Worm (Caenorhabditis elegans) whole organism, late embryonic: ENCODE data around the gene F55C9.15.

Experiments
- C08G9.2 ChIP-seq: sonication (generic microtip); optimal IDR thresholded peaks from 2 replicates; lab custom pipeline; 2016; ENCODE audit warnings: mild to moderate bottlenecking, missing genetic modification characterization, moderate library complexity, missing compliant biosample characterization
- C38D4.7 ChIP-seq: fragments of 200-800 bp; sonication (Bioruptor generic); optimal IDR thresholded peaks from 2 replicates; lab custom pipeline; 2018; ENCODE audit warnings: mild to moderate bottlenecking, missing genetic modification characterization, moderate library complexity, missing compliant biosample characterization
- F13H6.1 ChIP-seq: sonication (generic microtip); optimal IDR thresholded peaks from 2 replicates; lab custom pipeline; 2016; ENCODE audit warnings: missing genetic modification characterization, missing compliant biosample characterization
- ceh-14 ChIP-seq: sonication (generic microtip); optimal IDR thresholded peaks from 2 replicates; lab custom pipeline; 2016; ENCODE audit warnings: missing genotype, missing genetic modification characterization, missing compliant biosample characterization
- ceh-18 ChIP-seq: sonication (generic microtip); optimal IDR thresholded peaks from 2 replicates; lab custom pipeline; 2016; ENCODE audit warnings: missing genetic modification characterization, missing compliant biosample characterization
- ceh-19 ChIP-seq: fragments of 200-800 bp; sonication (Bioruptor generic); optimal IDR thresholded peaks from 2 replicates; lab custom pipeline; 2018; ENCODE audit warnings: mild to moderate bottlenecking, missing genetic modification characterization, missing compliant biosample characterization
- ceh-2 ChIP-seq: sonication (generic microtip); optimal IDR thresholded peaks from 2 replicates; lab custom pipeline; 2016; ENCODE audit warnings: missing genotype, missing genetic modification characterization, missing compliant biosample characterization
- ceh-22 ChIP-seq: sonication (generic microtip); optimal IDR thresholded peaks from 2 replicates; lab custom pipeline; 2017; ENCODE audit warnings: missing biosample characterization, missing genetic modification characterization
- ceh-24 ChIP-seq: sonication (generic microtip); optimal IDR thresholded peaks from 2 replicates; lab custom pipeline; 2016; ENCODE audit warnings: mild to moderate bottlenecking, missing genetic modification characterization, missing compliant biosample characterization
- ceh-31 ChIP-seq: sonication (generic microtip); optimal IDR thresholded peaks from 2 replicates; lab custom pipeline; 2016; ENCODE audit warnings: missing genetic modification characterization, missing compliant biosample characterization
- ceh-48 ChIP-seq: sonication (generic microtip); optimal IDR thresholded peaks from 2 replicates; lab custom pipeline; 2016; ENCODE audit warnings: missing genetic modification characterization, inconsistent platforms, missing compliant biosample characterization
- che-1 ChIP-seq: sonication (generic microtip); optimal IDR thresholded peaks from 2 replicates; lab custom pipeline; 2016; ENCODE audit warnings: mild to moderate bottlenecking, missing genetic modification characterization, missing compliant biosample characterization
- fkh-6 ChIP-seq: sonication (generic microtip); optimal IDR thresholded peaks from 2 replicates; lab custom pipeline; 2016; ENCODE audit warnings: missing genetic modification characterization, missing compliant biosample characterization
- hlh-30 ChIP-seq: sonication (generic microtip); optimal IDR thresholded peaks from 2 replicates; lab custom pipeline; 2017; ENCODE audit warnings: antibody characterized with exemption, missing genetic modification characterization, missing compliant biosample characterization; ENCODE audit not compliant: insufficient read depth
- lim-6 ChIP-seq: sonication (generic microtip); optimal IDR thresholded peaks from 2 replicates; lab custom pipeline; 2016; ENCODE audit warnings: missing genetic modification characterization, missing compliant biosample characterization
- nhr-232 ChIP-seq: sonication (generic microtip); optimal IDR thresholded peaks from 2 replicates; lab custom pipeline; 2016; ENCODE audit warnings: missing genetic modification characterization, missing compliant biosample characterization
- npax-4 ChIP-seq: sonication (generic microtip); optimal IDR thresholded peaks from 2 replicates; lab custom pipeline; 2016; ENCODE audit warnings: missing genetic modification characterization, missing compliant biosample characterization
- odd-2 ChIP-seq: sonication (generic microtip); optimal IDR thresholded peaks from 2 replicates; lab custom pipeline; 2017; ENCODE audit warnings: antibody characterized with exemption, mild to moderate bottlenecking, missing genetic modification characterization, missing compliant biosample characterization
- pag-3 ChIP-seq: sonication (generic microtip); optimal IDR thresholded peaks from 2 replicates; lab custom pipeline; 2016; ENCODE audit warnings: missing compliant biosample characterization, missing genetic modification characterization, borderline replicate concordance
- pha-2 ChIP-seq: sonication (generic microtip); optimal IDR thresholded peaks from 2 replicates; lab custom pipeline; 2017; ENCODE audit warnings: mild to moderate bottlenecking, missing genetic modification characterization, missing compliant biosample characterization
- pha-4 ChIP-seq: fragments of 150-350 bp; optimal IDR thresholded peaks from 2 replicates; lab custom pipeline; 2018; ENCODE audit warnings: missing biosample characterization, missing genetic modification reagents, missing genetic modification characterization
- pqm-1 ChIP-seq: sonication (generic microtip); optimal IDR thresholded peaks from 2 replicates; lab custom pipeline; 2016; ENCODE audit warnings: missing genetic modification characterization, missing compliant biosample characterization
- pros-1 ChIP-seq: fragments of 150-350 bp; optimal IDR thresholded peaks from 2 replicates; lab custom pipeline; 2014; ENCODE audit warnings: missing biosample characterization, missing genetic modification reagents, missing genetic modification characterization
- sox-2 ChIP-seq: fragments of 200-800 bp; sonication (Bioruptor generic); IDR thresholded peaks from 2 replicates; pipeline ENCODE4 v1.3.6; 2022; ENCODE audit warnings: missing genetic modification reagents, missing genetic modification characterization, missing compliant biosample characterization
- sox-4 ChIP-seq: sonication (generic microtip); optimal IDR thresholded peaks from 2 replicates; lab custom pipeline; 2017; ENCODE audit warnings: mild to moderate bottlenecking, missing genetic modification characterization, inconsistent platforms, missing compliant biosample characterization
- syd-9 ChIP-seq: sonication (generic microtip); optimal IDR thresholded peaks from 2 replicates; lab custom pipeline; 2016; ENCODE audit warnings: mild to moderate bottlenecking, missing genetic modification characterization, moderate library complexity, missing compliant biosample characterization
- tbx-2 ChIP-seq: sonication (generic microtip); optimal IDR thresholded peaks from 2 replicates; lab custom pipeline; 2016; ENCODE audit warnings: missing genetic modification characterization, missing compliant biosample characterization
- tbx-7 ChIP-seq: sonication (generic microtip); optimal IDR thresholded peaks from 2 replicates; lab custom pipeline; 2016; ENCODE audit warnings: missing genotype, missing genetic modification characterization, missing compliant biosample characterization
- ttx-3 ChIP-seq: sonication (generic microtip); optimal IDR thresholded peaks from 2 replicates; lab custom pipeline; 2016; ENCODE audit warnings: missing genetic modification reagents, missing genetic modification characterization, missing compliant biosample characterization
- unc-3 ChIP-seq, 2 experiments: fragments of 200-800 bp in 1 of 2; sonication (Bioruptor generic) in 1 of 2; sonication (generic microtip) in 1 of 2; conservative IDR thresholded peaks in 1 of 2; optimal IDR thresholded peaks in 1 of 2; 2 replicates each; pipeline versions ENCODE4 v1.3.6 to Lab custom; 2016 to 2022; ENCODE audit warnings: missing compliant biosample characterization in 2 of 2, missing genetic modification characterization in 2 of 2, missing genetic modification reagents in 1 of 2
- unc-55 ChIP-seq: sonication (generic microtip); optimal IDR thresholded peaks from 2 replicates; lab custom pipeline; 2017; ENCODE audit warnings: missing biosample characterization, missing genetic modification reagents, missing genetic modification characterization
- zip-5 ChIP-seq: sonication (generic microtip); optimal IDR thresholded peaks from 2 replicates; lab custom pipeline; 2016; ENCODE audit warnings: missing genetic modification characterization, missing compliant biosample characterization
- ztf-16 ChIP-seq: sonication (generic microtip); optimal IDR thresholded peaks from 2 replicates; lab custom pipeline; 2017; ENCODE audit warnings: missing genetic modification characterization, missing compliant biosample characterization

Gene F55C9.15

ce11 chrV:19299262-19299661 is 7.5 kb downstream of the F55C9.15 start, which contains the start of gene F55C9.14:
F55C9.14 (plus strand) TSS chrV:19299562.
- no peak for TF ChIP-seq fkh-6
- TF ChIP-seq odd-2 = no peak
- no peak for TF ChIP-seq tbx-2 (tag; lab: Kevin White, UChicago)
- no peak for TF ChIP-seq ceh-48 (tag; lab: Kevin White, UChicago)
- no peak for TF ChIP-seq npax-4
- TF ChIP-seq che-1 = no peak
- TF ChIP-seq zip-5 (tag; lab: Kevin White, UChicago) = no peak
- no peak for TF ChIP-seq unc-55 (GFP tag; lab: Kevin White, UChicago)
- no peak for TF ChIP-seq lim-6 (tag; lab: Kevin White, UChicago)
- TF ChIP-seq ceh-24 (tag; lab: Kevin White, UChicago) = no peak
- TF ChIP-seq, all 69 proteins: peak for 0

DNA sequence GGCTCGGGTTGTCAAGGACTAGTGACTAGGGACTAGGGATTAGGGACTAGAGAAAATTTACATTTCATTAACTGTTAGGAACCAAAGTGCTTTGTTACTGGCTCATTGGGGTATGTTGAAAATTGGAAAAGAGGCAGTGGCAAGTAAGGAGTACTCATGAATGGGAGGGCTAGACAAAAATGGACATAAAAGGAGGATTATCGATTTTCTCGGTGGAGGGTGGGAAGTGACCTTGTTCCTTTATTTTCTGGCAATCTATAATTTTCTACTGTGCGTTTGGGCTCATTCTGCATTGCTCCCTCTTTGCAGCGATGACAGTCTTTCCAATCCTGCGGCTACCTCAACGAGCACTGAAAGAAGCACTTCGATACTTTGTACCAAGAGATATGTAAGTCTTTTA is 9.3 kb downstream of the F55C9.15 start, which contains the start of gene fbxb-60:
Gene fbxb-60 (plus strand): TSS at position 301 of the 400 bp plus-strand sequence.
- TF ChIP-seq tbx-7 (tag; lab: Kevin White, UChicago) = no peak
- no peak for TF ChIP-seq ceh-48 (tag; lab: Kevin White, UChicago)
- TF ChIP-seq hlh-30 (tag; lab: Kevin White, UChicago) = no peak
- no peak for TF ChIP-seq sox-4 (tag; lab: Kevin White, UChicago)
- TF ChIP-seq F13H6.1 (tag; lab: Kevin White, UChicago) = no peak
- TF ChIP-seq syd-9 (tag; lab: Kevin White, UChicago) = no peak
- no peak for TF ChIP-seq pag-3
- no peak for TF ChIP-seq nhr-232
- TF ChIP-seq ceh-14 (tag; lab: Kevin White, UChicago) = no peak
- no peak for TF ChIP-seq fkh-6
- no peak for TF ChIP-seq ceh-19 (GFP tag; lab: Kevin White, UChicago)
- TF ChIP-seq ttx-3 (tag; lab: Kevin White, UChicago) = no peak
- TF ChIP-seq pha-2 (tag; lab: Kevin White, UChicago) = no peak
- no peak for TF ChIP-seq pha-4 (tag; lab: Kevin White, UChicago)

DNA sequence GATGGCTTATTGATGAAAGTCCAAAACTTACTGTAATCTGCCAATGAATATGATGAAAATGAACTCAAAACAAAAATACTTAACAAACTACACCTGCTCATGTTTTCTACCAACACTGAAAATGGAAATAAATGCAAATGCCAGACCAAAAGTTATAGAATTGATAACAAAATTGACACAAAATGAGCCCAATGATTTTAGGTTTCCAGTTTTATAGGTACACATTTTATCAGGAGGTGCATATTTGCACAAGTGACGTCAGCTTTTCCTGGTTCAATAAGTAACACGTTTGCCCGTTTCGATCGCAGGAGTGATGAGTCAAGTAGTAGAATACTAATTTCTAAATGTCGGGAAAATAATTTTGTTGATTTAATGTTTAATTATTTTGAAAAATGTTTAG is 10.1 kb downstream of the F55C9.15 start, which contains the start of gene F55C9.6:
Gene F55C9.6 (minus strand): TSS at position 101 of the 400 bp plus-strand sequence.
- no peak for TF ChIP-seq nhr-232
- TF ChIP-seq ceh-22 (tag; lab: Kevin White, UChicago) = no peak
- TF ChIP-seq ceh-31 = no peak
- no peak for TF ChIP-seq fkh-6
- TF ChIP-seq unc-3 (GFP tag; conservative IDR thresholded peaks at IDR 0.05; lab: Robert Waterston, UW) = no peak
- TF ChIP-seq unc-3 (tag; optimal IDR thresholded peaks at IDR 0.05; lab: Kevin White, UChicago) = no peak
- TF ChIP-seq ceh-18 = no peak
- TF ChIP-seq C08G9.2 (tag; lab: Kevin White, UChicago) = no peak
- TF ChIP-seq ceh-2 = no peak
- TF ChIP-seq ceh-24 (tag; lab: Kevin White, UChicago) = no peak
- no peak for TF ChIP-seq pros-1 (tag; lab: Kevin White, UChicago)
- TF ChIP-seq zip-5 (tag; lab: Kevin White, UChicago) = no peak
- no peak for TF ChIP-seq pqm-1 (tag; lab: Kevin White, UChicago)
- no peak for TF ChIP-seq odd-2
- no peak for TF ChIP-seq ceh-19 (GFP tag; lab: Kevin White, UChicago)

DNA sequence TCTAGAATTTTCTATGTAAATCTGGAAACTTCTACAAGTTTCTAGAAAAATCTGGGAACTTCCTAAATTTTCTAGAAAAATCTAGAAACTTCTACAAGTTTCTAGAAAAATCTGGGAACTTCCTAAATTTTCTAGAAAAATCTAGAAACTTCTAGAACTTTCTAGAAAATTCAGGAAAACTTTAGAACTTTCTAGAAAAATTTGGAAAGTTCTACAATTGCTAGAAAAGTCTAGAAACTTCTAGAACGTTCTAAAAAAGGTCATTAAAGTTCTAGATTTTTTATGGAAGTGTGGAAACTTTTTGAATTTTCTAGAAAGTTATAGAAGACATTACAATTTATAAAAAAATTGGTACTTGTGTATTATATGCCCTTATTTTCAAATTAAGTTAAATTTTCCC is 13.8 kb downstream of the F55C9.15 start, which contains the start of gene F55C9.5:
Gene F55C9.5 (minus strand): TSS at position 101 of the 400 bp plus-strand sequence.
- no peak for TF ChIP-seq ztf-16
- TF ChIP-seq C38D4.7 (GFP tag; lab: Kevin White, UChicago) = no peak
- no peak for TF ChIP-seq fkh-6
- TF ChIP-seq sox-2 (GFP tag; lab: Robert Waterston, UW) = no peak
